Worm (Caenorhabditis elegans): ENCODE results near the gene F58A6.5.

The F58A6.5 gene

ce11 chrII:5177902-5178301, 29.7 kb upstream of the F58A6.5 start, which contains the start of gene C27D6.12:
Gene C27D6.12, minus strand, starts transcription at chrII:5178002.
- TF ChIP-seq fkh-10 (GFP tag; optimal IDR thresholded peaks at IDR 0.05): no peak
- no peak for TF ChIP-seq nhr-237 (tag; optimal IDR thresholded peaks at IDR 0.05)
- no peak for TF ChIP-seq dsc-1 (tag; optimal IDR thresholded peaks at IDR 0.05)
- TF ChIP-seq snu-23 (GFP tag; optimal IDR thresholded peaks at IDR 0.05): no peak
- no peak for TF ChIP-seq ceh-88 (GFP tag; IDR thresholded peaks at IDR 0.05)
- TF ChIP-seq F16B12.6 (tag; optimal IDR thresholded peaks at IDR 0.05): no peak
- no peak for TF ChIP-seq unc-86 (tag; optimal IDR thresholded peaks at IDR 0.05)

DNA sequence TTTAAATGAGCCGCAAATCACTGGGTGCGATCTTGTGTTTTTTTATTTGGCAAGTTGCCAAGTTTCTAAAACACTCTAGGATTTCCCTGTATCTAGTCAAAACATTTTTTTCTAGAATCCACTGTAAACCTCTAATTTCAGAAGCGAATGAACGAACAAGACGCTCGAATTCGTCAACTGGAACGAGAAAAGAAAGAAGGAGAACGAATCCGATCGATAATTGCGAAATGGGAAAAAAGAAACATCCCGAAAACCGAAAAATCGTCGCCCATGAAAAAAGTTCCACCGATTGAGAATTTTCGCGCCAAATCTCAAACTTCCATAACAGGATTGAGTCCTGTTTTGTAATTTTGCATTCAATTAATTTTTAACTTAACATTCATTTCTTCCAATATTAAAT, 28.7 kb upstream of the F58A6.5 start:
- TF ChIP-seq hlh-17 (GFP tag; optimal IDR thresholded peaks at IDR 0.05; ENCODE audit: borderline replicate concordance) (no peak), unc-30 (tag; optimal IDR thresholded peaks at IDR 0.05) (no peak)

DNA sequence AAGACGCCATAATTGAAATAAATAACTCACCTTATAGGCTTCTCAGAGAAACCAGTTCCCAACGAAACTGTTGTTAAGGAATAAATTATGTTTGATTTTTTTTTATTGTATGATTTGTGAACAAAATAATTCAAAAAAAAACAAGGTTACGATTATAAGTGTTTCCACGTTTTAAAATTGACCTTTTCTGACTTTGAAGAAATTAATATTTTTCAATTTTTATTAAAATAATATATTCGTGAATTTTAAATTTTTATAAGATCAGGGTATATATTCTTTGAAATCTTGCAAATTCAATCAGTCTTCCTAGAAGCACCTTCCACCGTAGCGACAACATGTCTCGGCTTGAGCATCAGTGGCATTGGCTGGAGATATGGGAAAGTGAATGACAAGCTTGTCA, 26.1 kb upstream of the F58A6.5 start, which contains the start of gene C27D6.3:
Gene C27D6.3, minus strand, starts transcription at position 101 of the 400 bp plus-strand sequence.
- TF ChIP-seq hpl-2 (GFP tag; optimal IDR thresholded peaks at IDR 0.05): no peak
- no peak for TF ChIP-seq aha-1 (tag; optimal IDR thresholded peaks at IDR 0.05)
- no peak for TF ChIP-seq isw-1 (GFP tag; IDR thresholded peaks at IDR 0.05)
- TF ChIP-seq ets-5 (GFP tag; IDR thresholded peaks at IDR 0.05): no peak
- no peak for TF ChIP-seq lin-13 (GFP tag; optimal IDR thresholded peaks at IDR 0.05)
- no peak for TF ChIP-seq mef-2 (tag; optimal IDR thresholded peaks at IDR 0.05)
- no peak for TF ChIP-seq efl-3 (GFP tag; optimal IDR thresholded peaks at IDR 0.05)
- no peak for TF ChIP-seq C04F5.9 (tag; optimal IDR thresholded peaks at IDR 0.05)
- TF ChIP-seq zip-4 (GFP tag; optimal IDR thresholded peaks at IDR 0.05): no peak
- TF ChIP-seq snu-23 (GFP tag; optimal IDR thresholded peaks at IDR 0.05): no peak
- TF ChIP-seq alr-1 (tag; optimal IDR thresholded peaks at IDR 0.05; ENCODE audit: borderline replicate concordance): no peak
- no peak for TF ChIP-seq ceh-90 (tag; optimal IDR thresholded peaks at IDR 0.05)
- no peak for TF ChIP-seq swsn-7 (tag; optimal IDR thresholded peaks at IDR 0.05)
- no peak for TF ChIP-seq elt-3 (tag; optimal IDR thresholded peaks at IDR 0.05)
- TF ChIP-seq nhr-47 (tag; optimal IDR thresholded peaks at IDR 0.05): no peak
- no peak for TF ChIP-seq lsy-2 (tag; optimal IDR thresholded peaks at IDR 0.05)
- no peak for TF ChIP-seq nhr-90 (tag; optimal IDR thresholded peaks at IDR 0.05; ENCODE audit: poor library complexity)

DNA sequence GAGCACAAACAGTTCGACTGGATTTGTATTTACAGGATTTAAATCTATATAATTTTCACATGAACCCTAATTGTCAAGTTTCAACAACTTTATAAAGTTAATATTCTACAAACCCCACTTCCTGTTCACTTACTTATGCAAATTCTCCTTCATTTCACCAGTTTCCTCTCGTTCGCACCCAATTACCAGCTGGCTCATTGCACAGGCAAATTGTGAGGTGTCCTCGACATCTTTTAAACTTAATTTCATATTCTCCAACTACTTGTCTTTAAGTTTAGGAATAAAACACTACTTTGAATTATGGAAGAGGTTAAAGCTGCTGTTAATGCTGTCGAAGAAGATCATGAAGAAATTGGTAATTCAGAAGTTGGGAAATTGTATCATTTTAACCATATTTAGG, 24.2 kb upstream of the F58A6.5 start, which contains the start of gene C27D6.1:
Gene C27D6.1, plus strand, starts transcription at position 301 of the 400 bp plus-strand sequence.
- TF ChIP-seq ets-5 (GFP tag; IDR thresholded peaks at IDR 0.05) (no peak), elt-3 (tag; optimal IDR thresholded peaks at IDR 0.05) (no peak), nhr-20 (tag; optimal IDR thresholded peaks at IDR 0.05) (no peak), aly-2 (tag; optimal IDR thresholded peaks at IDR 0.05) (no peak), ces-1 (GFP tag; optimal IDR thresholded peaks at IDR 0.05) (no peak), unc-62 (GFP tag; optimal IDR thresholded peaks at IDR 0.05) (no peak), efl-1 (optimal IDR thresholded peaks at IDR 0.05) (no peak), efl-1 (GFP tag; optimal IDR thresholded peaks at IDR 0.05 in 1 of 2) (no peak), zag-1 (tag; optimal IDR thresholded peaks at IDR 0.05) (no peak), C04F5.9 (tag; optimal IDR thresholded peaks at IDR 0.05) (no peak), dsc-1 (tag; optimal IDR thresholded peaks at IDR 0.05) (no peak), C34B4.2 (tag; optimal IDR thresholded peaks at IDR 0.05) (no peak)

ce11 chrII:5171610-5172009, 23.4 kb upstream of the F58A6.5 start, which contains the start of gene C27D6.15:
Gene C27D6.15, plus strand, starts transcription at chrII:5171910.
- no peak for TF ChIP-seq lin-15B (tag; optimal IDR thresholded peaks at IDR 0.05)
- no peak for TF ChIP-seq egl-13 (tag; optimal IDR thresholded peaks at IDR 0.05)
- TF ChIP-seq aly-2 (tag; optimal IDR thresholded peaks at IDR 0.05): no peak
- no peak for TF ChIP-seq efl-3 (GFP tag; optimal IDR thresholded peaks at IDR 0.05)
- TF ChIP-seq lin-13 (GFP tag; optimal IDR thresholded peaks at IDR 0.05): no peak
- no peak for TF ChIP-seq C34B4.2 (tag; optimal IDR thresholded peaks at IDR 0.05)
- no peak for TF ChIP-seq fkh-4 (tag; optimal IDR thresholded peaks at IDR 0.05; ENCODE audit: borderline replicate concordance)
- TF ChIP-seq snpc-4 (tag; optimal IDR thresholded peaks at IDR 0.05): no peak
- TF ChIP-seq hlh-17 (GFP tag; optimal IDR thresholded peaks at IDR 0.05; ENCODE audit: borderline replicate concordance): no peak
- TF ChIP-seq ets-5 (GFP tag; IDR thresholded peaks at IDR 0.05): no peak
- TF ChIP-seq ceh-90 (tag; optimal IDR thresholded peaks at IDR 0.05): no peak
- no peak for TF ChIP-seq unc-30 (tag; optimal IDR thresholded peaks at IDR 0.05)
- no peak for TF ChIP-seq swsn-7 (tag; optimal IDR thresholded peaks at IDR 0.05)
- TF ChIP-seq aha-1 (tag; optimal IDR thresholded peaks at IDR 0.05): no peak
- TF ChIP-seq blmp-1 (tag; optimal IDR thresholded peaks at IDR 0.05): no peak

Measured in whole organism, L1 larva.